Worm (Caenorhabditis elegans) whole organism, early embryonic: Measurements from ENCODE around the gene F54F12.2.

Experiments used
- B0310.2 ChIP-seq: sonication (generic microtip); optimal IDR thresholded peaks from 2 replicates; lab custom pipeline; 2016; ENCODE audit warnings: mild to moderate bottlenecking, missing genetic modification characterization, missing compliant biosample characterization
- F13C5.2 ChIP-seq: sonication (generic microtip); optimal IDR thresholded peaks from 2 replicates; lab custom pipeline; 2017; ENCODE audit warnings: mild to moderate bottlenecking, missing genetic modification characterization, inconsistent platforms, missing compliant biosample characterization
- aly-1 ChIP-seq: sonication (generic microtip); optimal IDR thresholded peaks from 2 replicates; lab custom pipeline; 2016; ENCODE audit warnings: missing genetic modification characterization, missing compliant biosample characterization
- ama-1 ChIP-seq: fragments of 150-350 bp; optimal IDR thresholded peaks from 2 replicates; lab custom pipeline; 2014
- ceh-13 ChIP-seq: fragments of 200-800 bp; sonication (Bioruptor generic); optimal IDR thresholded peaks from 2 replicates; lab custom pipeline; 2018; ENCODE audit warnings: mild to moderate bottlenecking, missing genetic modification characterization, missing compliant biosample characterization
- ceh-36 ChIP-seq: sonication (generic microtip); optimal IDR thresholded peaks from 2 replicates; lab custom pipeline; 2016; ENCODE audit warnings: missing genetic modification characterization, inconsistent platforms, missing compliant biosample characterization
- ets-7 ChIP-seq: sonication (generic microtip); optimal IDR thresholded peaks from 2 replicates; lab custom pipeline; 2016; ENCODE audit warnings: missing genotype, missing genetic modification characterization, missing compliant biosample characterization
- flt-1 ChIP-seq: fragments of 200-800 bp; sonication (Bioruptor generic); IDR thresholded peaks from 2 replicates; pipeline ENCODE4 v1.3.6; 2022; ENCODE audit warnings: missing genetic modification characterization, missing compliant biosample characterization
- hmbx-1 ChIP-seq: sonication (generic microtip); optimal IDR thresholded peaks from 2 replicates; lab custom pipeline; 2016; ENCODE audit warnings: mild to moderate bottlenecking, missing genetic modification characterization, missing compliant biosample characterization
- hmg-4 ChIP-seq: fragments of 200-800 bp; sonication (Bioruptor generic); optimal IDR thresholded peaks from 2 replicates; lab custom pipeline; 2018; ENCODE audit warnings: mild to moderate bottlenecking, missing genetic modification characterization, missing compliant biosample characterization
- hnd-1 ChIP-seq: sonication (generic microtip); optimal IDR thresholded peaks from 2 replicates; lab custom pipeline; 2016; ENCODE audit warnings: missing genetic modification characterization, missing compliant biosample characterization
- pes-1 ChIP-seq: fragments of 200-800 bp; sonication (Bioruptor generic); IDR thresholded peaks from 2 replicates; pipeline ENCODE4 v1.3.6; 2022; ENCODE audit warnings: missing genetic modification reagents, missing genetic modification characterization, missing compliant biosample characterization
- scrt-1 ChIP-seq: fragments of 200-800 bp; sonication (Bioruptor generic); IDR thresholded peaks from 2 replicates; pipeline ENCODE4 v1.3.6; 2022; ENCODE audit warnings: missing genetic modification characterization, missing compliant biosample characterization
- sea-1 ChIP-seq: fragments of 200-800 bp; sonication (Bioruptor generic); conservative IDR thresholded peaks from 2 replicates; pipeline ENCODE4 v1.3.6; 2022; ENCODE audit warnings: missing genetic modification characterization, missing compliant biosample characterization
- tbx-11 ChIP-seq: fragments of 200-800 bp; sonication (Bioruptor generic); IDR thresholded peaks from 2 replicates; pipeline ENCODE4 v1.3.6; 2022; ENCODE audit warnings: missing genetic modification characterization, missing compliant biosample characterization
- tbx-37 ChIP-seq: fragments of 200-800 bp; sonication (Bioruptor generic); conservative IDR thresholded peaks from 2 replicates; pipeline ENCODE4 v1.3.6; 2022; ENCODE audit warnings: missing genetic modification reagents, missing genetic modification characterization, missing compliant biosample characterization
- tra-4 ChIP-seq: sonication (generic microtip); optimal IDR thresholded peaks from 2 replicates; lab custom pipeline; 2017; ENCODE audit warnings: missing genetic modification characterization, missing compliant biosample characterization

Gene F54F12.2

DNA sequence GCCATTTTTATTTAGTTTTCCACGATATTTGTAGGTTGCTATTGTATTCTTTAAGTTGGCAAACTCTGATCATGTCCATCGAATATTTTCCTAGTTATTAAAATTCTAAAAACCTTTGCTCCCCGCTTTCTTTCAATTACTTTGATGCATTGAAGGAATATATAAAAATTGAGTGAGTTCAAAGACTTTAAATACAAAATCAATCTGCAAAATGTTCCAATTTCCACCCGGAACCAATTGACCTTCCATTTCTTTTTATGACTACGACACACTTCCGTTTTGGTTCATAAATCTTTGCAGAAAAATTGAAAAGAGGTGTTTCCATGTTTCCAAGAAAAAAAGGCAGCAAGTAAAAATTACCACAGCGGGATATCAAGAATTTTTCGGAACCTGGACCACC is at the start of gene F54F12.2:
TSS of gene F54F12.2 (plus strand) at position 301 of the 400 bp plus-strand sequence.
- TF ChIP-seq hmg-4 (GFP tag; lab: Kevin White, UChicago) (no peak), ets-7 (no peak), B0310.2 (tag; lab: Kevin White, UChicago) (no peak), sea-1 (GFP tag; lab: Robert Waterston, UW) (no peak), ceh-13 (GFP tag; lab: Kevin White, UChicago) (no peak), hnd-1 (tag; lab: Kevin White, UChicago) (no peak), ama-1 (lab: Kevin White, UChicago) (no peak), hmbx-1 (tag; lab: Kevin White, UChicago) (no peak), aly-1 (tag; lab: Kevin White, UChicago) (no peak), tra-4 (tag; lab: Kevin White, UChicago) (no peak), flt-1 (GFP tag; lab: Robert Waterston, UW) (no peak), pes-1 (GFP tag; lab: Robert Waterston, UW) (no peak)

- TF ChIP-seq tbx-11 (GFP tag; lab: Robert Waterston, UW) (no peak), ceh-36 (tag; lab: Kevin White, UChicago) (no peak), aly-1 (tag; lab: Kevin White, UChicago) (no peak), B0310.2 (tag; lab: Kevin White, UChicago) (no peak), hmbx-1 (tag; lab: Kevin White, UChicago) (no peak), pes-1 (GFP tag; lab: Robert Waterston, UW) (no peak), sea-1 (GFP tag; lab: Robert Waterston, UW) (no peak), flt-1 (GFP tag; lab: Robert Waterston, UW) (no peak), scrt-1 (GFP tag; lab: Robert Waterston, UW) (no peak), tra-4 (tag; lab: Kevin White, UChicago) (no peak), hmg-4 (GFP tag; lab: Kevin White, UChicago) (no peak)
These were observed 48.8 kb upstream of the F54F12.2 start, which contains the start of gene ZK1010.12 for ce11 chrIII:12990997-12991396. Gene ZK1010.12, plus strand, starts transcription at chrIII:12991297.

DNA sequence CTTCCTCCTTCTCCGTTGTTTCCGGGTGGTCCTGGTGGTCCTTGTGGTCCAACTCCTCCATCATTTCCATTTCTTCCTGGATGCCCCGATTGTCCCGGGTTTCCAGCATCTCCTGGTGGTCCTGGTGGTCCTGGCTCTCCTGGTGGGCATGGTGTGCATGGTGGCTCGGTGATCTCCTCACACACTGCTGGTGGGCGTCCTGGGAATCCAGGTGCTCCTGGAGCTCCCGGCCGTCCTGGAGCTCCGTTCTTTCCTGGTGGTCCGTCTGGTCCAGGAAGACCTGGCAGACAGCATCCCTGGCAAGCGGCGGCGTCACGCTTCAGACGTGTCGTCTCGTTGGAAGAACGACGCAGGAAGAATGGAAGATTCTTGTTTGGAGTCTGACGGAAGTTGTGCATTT is 46.8 kb upstream of the F54F12.2 start:
- TF ChIP-seq ama-1 (lab: Kevin White, UChicago): no peak
- TF ChIP-seq ceh-36 (tag; lab: Kevin White, UChicago): no peak
- no peak for TF ChIP-seq aly-1 (tag; lab: Kevin White, UChicago)
- TF ChIP-seq hmg-4 (GFP tag; lab: Kevin White, UChicago): no peak
- no peak for TF ChIP-seq B0310.2 (tag; lab: Kevin White, UChicago)
- TF ChIP-seq hmbx-1 (tag; lab: Kevin White, UChicago): no peak
- no peak for TF ChIP-seq flt-1 (GFP tag; lab: Robert Waterston, UW)
- no peak for TF ChIP-seq tbx-37 (GFP tag; lab: Robert Waterston, UW)
- no peak for TF ChIP-seq scrt-1 (GFP tag; lab: Robert Waterston, UW)
- TF ChIP-seq tra-4 (tag; lab: Kevin White, UChicago): no peak
- TF ChIP-seq ets-7: no peak
- no peak for TF ChIP-seq sea-1 (GFP tag; lab: Robert Waterston, UW)
- no peak for TF ChIP-seq hnd-1 (tag; lab: Kevin White, UChicago)
- TF ChIP-seq ceh-13 (GFP tag; lab: Kevin White, UChicago): no peak
- TF ChIP-seq F13C5.2: no peak
- TF ChIP-seq tbx-11 (GFP tag; lab: Robert Waterston, UW): no peak
- no peak for TF ChIP-seq pes-1 (GFP tag; lab: Robert Waterston, UW)

DNA sequence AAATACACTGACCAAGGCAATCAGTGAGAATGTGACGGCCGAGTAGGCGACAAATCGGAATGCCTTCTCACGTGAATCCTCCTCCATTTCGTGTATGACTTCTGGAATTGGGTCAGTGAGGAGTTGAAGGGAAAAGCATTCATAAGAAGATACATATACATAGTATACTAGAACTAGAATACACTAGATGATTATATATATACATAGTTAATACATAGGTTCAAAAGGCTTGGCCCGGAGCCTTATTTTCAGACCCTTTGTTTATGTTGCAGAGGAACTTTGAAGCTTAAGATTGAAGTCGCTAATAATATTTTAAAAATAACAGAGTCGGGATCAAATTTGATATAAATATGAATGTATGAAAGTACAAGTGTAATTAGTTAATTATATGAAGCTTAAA is 46.2 kb upstream of the F54F12.2 start, which contains the start of gene col-97:
TSS of gene col-97 (minus strand) at position 101 of the 400 bp plus-strand sequence.
- TF ChIP-seq flt-1 (GFP tag; lab: Robert Waterston, UW): no peak
- no peak for TF ChIP-seq ets-7
- no peak for TF ChIP-seq aly-1 (tag; lab: Kevin White, UChicago)
- no peak for TF ChIP-seq scrt-1 (GFP tag; lab: Robert Waterston, UW)
- no peak for TF ChIP-seq sea-1 (GFP tag; lab: Robert Waterston, UW)
- no peak for TF ChIP-seq tbx-37 (GFP tag; lab: Robert Waterston, UW)
- TF ChIP-seq tra-4 (tag; lab: Kevin White, UChicago): no peak
- no peak for TF ChIP-seq hmg-4 (GFP tag; lab: Kevin White, UChicago)
- TF ChIP-seq F13C5.2: no peak
- TF ChIP-seq B0310.2 (tag; lab: Kevin White, UChicago): no peak
- no peak for TF ChIP-seq ama-1 (lab: Kevin White, UChicago)
- TF ChIP-seq ceh-13 (GFP tag; lab: Kevin White, UChicago): no peak
- TF ChIP-seq tbx-11 (GFP tag; lab: Robert Waterston, UW): no peak
- no peak for TF ChIP-seq hnd-1 (tag; lab: Kevin White, UChicago)
- no peak for TF ChIP-seq pes-1 (GFP tag; lab: Robert Waterston, UW)
- no peak for TF ChIP-seq ceh-36 (tag; lab: Kevin White, UChicago)
- TF ChIP-seq hmbx-1 (tag; lab: Kevin White, UChicago): no peak

- TF ChIP-seq hnd-1 (tag; lab: Kevin White, UChicago): no peak
- no peak for TF ChIP-seq scrt-1 (GFP tag; lab: Robert Waterston, UW)
- no peak for TF ChIP-seq tra-4 (tag; lab: Kevin White, UChicago)
- no peak for TF ChIP-seq ama-1 (lab: Kevin White, UChicago)
- TF ChIP-seq tbx-11 (GFP tag; lab: Robert Waterston, UW): no peak
- no peak for TF ChIP-seq ets-7
- no peak for TF ChIP-seq sea-1 (GFP tag; lab: Robert Waterston, UW)
- no peak for TF ChIP-seq hmg-4 (GFP tag; lab: Kevin White, UChicago)
- no peak for TF ChIP-seq ceh-36 (tag; lab: Kevin White, UChicago)
- TF ChIP-seq pes-1 (GFP tag; lab: Robert Waterston, UW): no peak
- no peak for TF ChIP-seq ceh-13 (GFP tag; lab: Kevin White, UChicago)
These were observed 41.6 kb upstream of the F54F12.2 start for ce11 chrIII:12998252-12998651.

ce11 chrIII:13000457-13000856 is 39.4 kb upstream of the F54F12.2 start, which contains the start of gene ZK1010.8:
Gene ZK1010.8, minus strand, starts transcription at chrIII:13000670.
- TF ChIP-seq flt-1 (GFP tag; lab: Robert Waterston, UW): no peak
- no peak for TF ChIP-seq ceh-13 (GFP tag; lab: Kevin White, UChicago)
- no peak for TF ChIP-seq ets-7
- no peak for TF ChIP-seq aly-1 (tag; lab: Kevin White, UChicago)
